Fruit fly (Drosophila melanogaster): Measurements from ENCODE around the gene Karybeta3.

- no peak for TF ChIP-seq usp (GFP tag; optimal IDR thresholded peaks at IDR 0.05)
- no peak for TF ChIP-seq pan (optimal IDR thresholded peaks at IDR 0.05)
- no peak for TF ChIP-seq psq (optimal IDR thresholded peaks at IDR 0.05)
- no peak for TF ChIP-seq Dll (optimal IDR thresholded peaks at IDR 0.05)
- no peak for TF ChIP-seq EcR (GFP tag; optimal IDR thresholded peaks at IDR 0.05)
These were observed 11.0 kb downstream of the Karybeta3 start for dm6 chr3R:4659934-4660353.

Data from whole organism.